Fruit fly (Drosophila melanogaster) whole organism, embryonic: ENCODE data around the gene Pdfr.

ENCODE experiments used
- B-H1 ChIP-seq: fragments of 200-800 bp; sonication (Bioruptor generic); IDR thresholded peaks from 3 replicates; pipeline ENCODE4 v1.3.6; 2022; ENCODE audit warnings: missing biosample characterization, missing genetic modification characterization
- CG10147 ChIP-seq: fragments of 200-800 bp; sonication (Bioruptor generic); optimal IDR thresholded peaks from 2 replicates; lab custom pipeline; 2019; ENCODE audit warnings: missing biosample characterization, mild to moderate bottlenecking, missing genetic modification characterization, moderate library complexity
- CG10274 ChIP-seq: fragments of 200-800 bp; sonication (Bioruptor generic); optimal IDR thresholded peaks from 3 replicates; lab custom pipeline; 2017; ENCODE audit warnings: missing biosample characterization, mild to moderate bottlenecking, missing genetic modification characterization
- CG13424 ChIP-seq: fragments of 200-800 bp; sonication (Bioruptor generic); optimal IDR thresholded peaks from 2 replicates; lab custom pipeline; 2019; ENCODE audit warnings: missing biosample characterization, mild to moderate bottlenecking, missing genetic modification characterization, moderate library complexity
- CG15011 ChIP-seq: fragments of 200-800 bp; sonication (Bioruptor generic); optimal IDR thresholded peaks from 3 replicates; lab custom pipeline; 2018; ENCODE audit warnings: missing biosample characterization, mild to moderate bottlenecking, missing genetic modification characterization
- CG15479 ChIP-seq: fragments of 200-800 bp; sonication (Bioruptor generic); optimal IDR thresholded peaks from 3 replicates; lab custom pipeline; 2019; ENCODE audit warnings: missing biosample characterization, mild to moderate bottlenecking, missing genetic modification characterization, moderate library complexity
- CG17385 ChIP-seq: fragments of 200-800 bp; sonication (Bioruptor generic); optimal IDR thresholded peaks from 3 replicates; lab custom pipeline; 2018; ENCODE audit warnings: missing biosample characterization, mild to moderate bottlenecking, missing genetic modification characterization
- CG17568 ChIP-seq: fragments of 200-800 bp; sonication (Bioruptor generic); optimal IDR thresholded peaks from 2 replicates; lab custom pipeline; 2018; ENCODE audit warnings: missing biosample characterization, mild to moderate bottlenecking, missing genetic modification characterization, moderate library complexity
- CG18599 ChIP-seq: fragments of 200-800 bp; sonication (Bioruptor generic); optimal IDR thresholded peaks from 3 replicates; lab custom pipeline; 2017; ENCODE audit warnings: missing biosample characterization, missing genetic modification characterization, mild to moderate bottlenecking, moderate library complexity, missing genetic modification reagents
- CG2120 ChIP-seq: fragments of 200-800 bp; sonication (Bioruptor generic); optimal IDR thresholded peaks from 3 replicates; lab custom pipeline; 2016; ENCODE audit warnings: missing biosample characterization, missing genetic modification characterization
- CG31388 ChIP-seq: fragments of 200-800 bp; sonication (Bioruptor generic); optimal IDR thresholded peaks from 2 replicates; lab custom pipeline; 2016; ENCODE audit warnings: missing biosample characterization, missing genetic modification characterization
- CG31441 ChIP-seq: fragments of 200-800 bp; sonication (Bioruptor generic); IDR thresholded peaks from 2 replicates; pipeline ENCODE4 v1.3.6; 2022; ENCODE audit warnings: missing biosample characterization, missing genetic modification characterization
- CG3407 ChIP-seq: fragments of 200-800 bp; sonication (Bioruptor generic); optimal IDR thresholded peaks from 2 replicates; lab custom pipeline; 2018; ENCODE audit warnings: missing biosample characterization, mild to moderate bottlenecking, missing genetic modification characterization
- CG4360 ChIP-seq: fragments of 200-800 bp; sonication (Bioruptor generic); IDR thresholded peaks from 2 replicates; pipeline ENCODE4 v1.3.6; 2022; ENCODE audit warnings: missing biosample characterization, missing genetic modification characterization
- CG4424 ChIP-seq: fragments of 200-800 bp; sonication (Bioruptor generic); optimal IDR thresholded peaks from 3 replicates; lab custom pipeline; 2016; ENCODE audit warnings: missing biosample characterization, missing genetic modification characterization
- CG6765 ChIP-seq: fragments of 200-800 bp; sonication (Bioruptor generic); optimal IDR thresholded peaks from 3 replicates; lab custom pipeline; 2017; ENCODE audit warnings: missing biosample characterization, mild to moderate bottlenecking, missing genetic modification characterization
- CG7556 ChIP-seq: fragments of 200-800 bp; sonication (Bioruptor generic); optimal IDR thresholded peaks from 2 replicates; lab custom pipeline; 2017; ENCODE audit warnings: missing biosample characterization, mild to moderate bottlenecking, missing genetic modification characterization
- CG7745 ChIP-seq: fragments of 200-800 bp; sonication (Bioruptor generic); optimal IDR thresholded peaks from 2 replicates; lab custom pipeline; 2018; ENCODE audit warnings: missing biosample characterization, mild to moderate bottlenecking, missing genetic modification characterization, moderate library complexity
- CG8924 ChIP-seq: fragments of 200-800 bp; optimal IDR thresholded peaks from 3 replicates; lab custom pipeline; 2019; ENCODE audit warnings: missing biosample characterization, mild to moderate bottlenecking, missing genetic modification characterization, moderate library complexity
- CG9817 ChIP-seq: fragments of 200-800 bp; sonication (Bioruptor generic); optimal IDR thresholded peaks from 2 replicates; lab custom pipeline; 2018; ENCODE audit warnings: missing biosample characterization, mild to moderate bottlenecking, missing genetic modification characterization, moderate library complexity
- CHES-1-like ChIP-seq: fragments of 200-800 bp; sonication (Bioruptor generic); optimal IDR thresholded peaks from 2 replicates; lab custom pipeline; 2016; ENCODE audit warnings: missing biosample characterization, missing genetic modification characterization
- Gsc ChIP-seq: fragments of 200-800 bp; sonication (Bioruptor generic); IDR thresholded peaks from 2 replicates; pipeline ENCODE4 v1.3.6; 2022; ENCODE audit warnings: missing biosample characterization, missing genetic modification characterization
- HLH54F ChIP-seq: fragments of 200-800 bp; sonication (Bioruptor generic); optimal IDR thresholded peaks from 3 replicates; lab custom pipeline; 2016; ENCODE audit warnings: missing biosample characterization, missing genetic modification characterization
- Hand ChIP-seq: fragments of 200-800 bp; sonication (Bioruptor generic); optimal IDR thresholded peaks from 2 replicates; lab custom pipeline; 2017; ENCODE audit warnings: mild to moderate bottlenecking, missing biosample characterization, missing genetic modification reagents, missing genetic modification characterization
- Jarid2 ChIP-seq: fragments of 200-800 bp; sonication (Bioruptor generic); optimal IDR thresholded peaks from 3 replicates; lab custom pipeline; 2017; ENCODE audit warnings: mild to moderate bottlenecking, missing biosample characterization, missing genetic modification reagents, missing genetic modification characterization
- Kr ChIP-seq: fragments of 200-800 bp; sonication (Bioruptor generic); optimal IDR thresholded peaks from 2 replicates; lab custom pipeline; 2017; ENCODE audit warnings: missing biosample characterization, mild to moderate bottlenecking, missing genetic modification characterization
- NK7.1 ChIP-seq: fragments of 200-800 bp; sonication (Bioruptor generic); optimal IDR thresholded peaks from 3 replicates; lab custom pipeline; 2016; ENCODE audit warnings: missing biosample characterization, missing genetic modification characterization
- Rfx ChIP-seq: fragments of 200-800 bp; sonication (Bioruptor generic); IDR thresholded peaks from 2 replicates; pipeline ENCODE4 v1.3.6; 2022; ENCODE audit warnings: missing biosample characterization, missing genetic modification characterization
- ac ChIP-seq: fragments of 200-800 bp; sonication (Bioruptor generic); optimal IDR thresholded peaks from 3 replicates; lab custom pipeline; 2017; ENCODE audit warnings: missing biosample characterization, mild to moderate bottlenecking, missing genetic modification characterization
- cas ChIP-seq: fragments of 200-800 bp; sonication (Bioruptor generic); IDR thresholded peaks from 2 replicates; pipeline ENCODE4 v1.3.6; 2022; ENCODE audit warnings: missing biosample characterization, missing genetic modification characterization
- chinmo ChIP-seq: fragments of 200-800 bp; sonication (Bioruptor generic); IDR thresholded peaks from 4 replicates; pipeline ENCODE4 v1.3.6; 2022; ENCODE audit warnings: missing biosample characterization, missing genetic modification characterization; ENCODE audit not compliant: partially characterized antibody
- corto ChIP-seq: fragments of 200-800 bp; sonication (Bioruptor generic); optimal IDR thresholded peaks from 2 replicates; lab custom pipeline; 2016; ENCODE audit warnings: missing biosample characterization, mild to moderate bottlenecking, missing genetic modification characterization, moderate library complexity
- cwo ChIP-seq: fragments of 200-800 bp; sonication (Bioruptor generic); optimal IDR thresholded peaks from 3 replicates; lab custom pipeline; 2017; ENCODE audit warnings: missing biosample characterization, missing genetic modification characterization, mild to moderate bottlenecking, moderate library complexity, missing genetic modification reagents
- disco-r ChIP-seq: fragments of 200-800 bp; sonication (Bioruptor generic); optimal IDR thresholded peaks from 2 replicates; lab custom pipeline; 2016; ENCODE audit warnings: missing biosample characterization, missing genetic modification characterization
- dmrt99B ChIP-seq: fragments of 200-800 bp; sonication (Bioruptor generic); optimal IDR thresholded peaks from 2 replicates; lab custom pipeline; 2018; ENCODE audit warnings: missing biosample characterization, mild to moderate bottlenecking, missing genetic modification characterization, moderate library complexity
- dpn ChIP-seq, 2 experiments: fragments of 200-800 bp; sonication (Bioruptor generic); optimal IDR thresholded peaks; 3 replicates each; lab custom pipeline; 2016; ENCODE audit warnings: missing biosample characterization in 2 of 2, missing genetic modification characterization in 2 of 2
- fd96Cb ChIP-seq: fragments of 200-800 bp; sonication (Bioruptor generic); optimal IDR thresholded peaks from 2 replicates; lab custom pipeline; 2018; ENCODE audit warnings: missing biosample characterization, mild to moderate bottlenecking, missing genetic modification characterization, moderate library complexity
- gro ChIP-seq: fragments of 200-800 bp; sonication (Bioruptor generic); optimal IDR thresholded peaks from 2 replicates; lab custom pipeline; 2016; ENCODE audit warnings: missing biosample characterization, missing genetic modification characterization
- nom ChIP-seq: fragments of 200-800 bp; sonication (Bioruptor generic); optimal IDR thresholded peaks from 2 replicates; lab custom pipeline; 2017; ENCODE audit warnings: missing biosample characterization, missing genetic modification characterization, mild to moderate bottlenecking, moderate library complexity, missing genetic modification reagents
- pan ChIP-seq, 4 experiments: fragments of >200 bp in 3 of 4; fragments of 200-800 bp in 1 of 4; sonication (Bioruptor generic) in 1 of 4; optimal IDR thresholded peaks in 3 of 4; IDR thresholded peaks in 1 of 4; 2 replicates each; pipeline versions ENCODE4 v1.3.6 to Lab custom; 2017 to 2022; ENCODE audit warnings: missing biosample characterization in 2 of 4, missing genetic modification characterization in 2 of 4, mixed read lengths in 1 of 4
- phol ChIP-seq: fragments of 200-800 bp; sonication (Bioruptor generic); optimal IDR thresholded peaks from 3 replicates; lab custom pipeline; 2018; ENCODE audit warnings: missing biosample characterization, mild to moderate bottlenecking, missing genetic modification characterization, moderate library complexity
- prd ChIP-seq, 3 experiments: fragments of >200 bp in 2 of 3; fragments of 200-800 bp in 1 of 3; sonication (Bioruptor generic) in 1 of 3; optimal IDR thresholded peaks in 2 of 3; IDR thresholded peaks in 1 of 3; 2 replicates in 2 of 3; 3 replicates in 1 of 3; pipeline versions ENCODE4 v1.3.6 to Lab custom; 2017 to 2022; ENCODE audit warnings: missing biosample characterization in 1 of 3, missing genetic modification characterization in 1 of 3
- row ChIP-seq: fragments of 200-800 bp; sonication (Bioruptor generic); IDR thresholded peaks from 3 replicates; pipeline ENCODE4 v1.3.6; 2022; ENCODE audit warnings: missing biosample characterization, missing genetic modification characterization
- seq ChIP-seq: fragments of 200-800 bp; sonication (Bioruptor generic); IDR thresholded peaks from 2 replicates; pipeline ENCODE4 v1.3.6; 2022; ENCODE audit warnings: missing biosample characterization, missing genetic modification characterization
- sisA ChIP-seq: fragments of 200-800 bp; sonication (Bioruptor generic); IDR thresholded peaks from 2 replicates; pipeline ENCODE4 v1.3.6; 2022; ENCODE audit warnings: missing biosample characterization, missing genetic modification characterization
- sr ChIP-seq: fragments of 200-800 bp; sonication (Bioruptor generic); IDR thresholded peaks from 3 replicates; pipeline ENCODE4 v1.3.6; 2022; ENCODE audit warnings: missing biosample characterization, missing genetic modification characterization
- twi ChIP-seq: fragments of 200-800 bp; optimal IDR thresholded peaks from 2 replicates; lab custom pipeline; 2019; ENCODE audit warnings: missing biosample characterization, mild to moderate bottlenecking, missing genetic modification characterization, moderate library complexity
- zf30C ChIP-seq: fragments of 200-800 bp; sonication (Bioruptor generic); optimal IDR thresholded peaks from 3 replicates; lab custom pipeline; 2018; ENCODE audit warnings: missing biosample characterization, mild to moderate bottlenecking, missing genetic modification characterization

Gene Pdfr

dm6 chrX:2591315-2591999 lies 39.5 kb downstream of the Pdfr start (continued):
- peak; percentile 22 for TF ChIP-seq CG10274
- peak; percentile 43 for TF ChIP-seq Hand
- no peak for TF ChIP-seq chinmo
- peak; percentile 23 for TF ChIP-seq CHES-1-like
- peak; percentile 28 for TF ChIP-seq CG9817
- TF ChIP-seq Kr (GFP tag; lab: Kevin White, UChicago): no peak
- TF ChIP-seq fd96Cb (tag; lab: Kevin White, UChicago): no peak
- no peak for TF ChIP-seq pan (optimal IDR thresholded peaks at IDR 0.05; lab: Kevin White, UChicago)
- no peak for TF ChIP-seq pan (GFP tag; optimal IDR thresholded peaks at IDR 0.05 in 1 of 2, IDR thresholded peaks at IDR 0.05 in 1 of 2)
- no peak for TF ChIP-seq sr (GFP tag; lab: Robert Waterston, UW)
- no peak for TF ChIP-seq CG4424 (GFP tag; lab: Kevin White, UChicago)
- no peak for TF ChIP-seq disco-r
- no peak for TF ChIP-seq CG15479
- no peak for TF ChIP-seq B-H1 (GFP tag; lab: Robert Waterston, UW)
- peak; percentile 34 for TF ChIP-seq CG13424 (tag; lab: Kevin White, UChicago)
- peak; percentile 16 for TF ChIP-seq CG15011 (GFP tag; lab: Kevin White, UChicago)
- no peak for TF ChIP-seq sisA
- TF ChIP-seq CG4360 (GFP tag; lab: Robert Waterston, UW): no peak
- TF ChIP-seq NK7.1: no peak
- TF ChIP-seq phol (tag; lab: Kevin White, UChicago): peak; percentile 6
- TF ChIP-seq Jarid2 (GFP tag; lab: Kevin White, UChicago): no peak
- TF ChIP-seq CG17385 (GFP tag; lab: Kevin White, UChicago): peak; percentile 33
- no peak for TF ChIP-seq HLH54F (GFP tag; lab: Kevin White, UChicago)
- peak; percentile 73 for TF ChIP-seq CG18599 (GFP tag; lab: Kevin White, UChicago)
- no peak for TF ChIP-seq prd (optimal IDR thresholded peaks at IDR 0.05; lab: Kevin White, UChicago)
- TF ChIP-seq prd (GFP tag; IDR thresholded peaks at IDR 0.05; lab: Robert Waterston, UW): peak; percentile 33; the same call in 1 of the 3 replicates
- TF ChIP-seq twi: no peak
- TF ChIP-seq CG17568 (GFP tag; lab: Kevin White, UChicago): no peak
- no peak for TF ChIP-seq CG10147 (GFP tag; lab: Kevin White, UChicago)
- peak; percentile 21; the same call in 1 of the 2 replicates for TF ChIP-seq Rfx (GFP tag; lab: Robert Waterston, UW)
- TF ChIP-seq ac (GFP tag; lab: Kevin White, UChicago): no peak
- TF ChIP-seq zf30C (GFP tag; lab: Kevin White, UChicago): peak; percentile 26
- peak; percentile 63 for TF ChIP-seq CG2120 (GFP tag; lab: Kevin White, UChicago)
- peak; percentile 37 for TF ChIP-seq CG8924
- peak; percentile 7 for TF ChIP-seq cwo (GFP tag; lab: Kevin White, UChicago)
- peak; percentile 36 for TF ChIP-seq dmrt99B
- TF ChIP-seq cas (GFP tag; lab: Robert Waterston, UW): no peak
- TF ChIP-seq CG31388 (GFP tag; lab: Kevin White, UChicago): no peak
- peak; percentile 59 for TF ChIP-seq CG7556 (GFP tag; lab: Kevin White, UChicago)
- no peak for TF ChIP-seq CG31441 (GFP tag; lab: Robert Waterston, UW)
- no peak for TF ChIP-seq Gsc (GFP tag; lab: Robert Waterston, UW)
- TF ChIP-seq seq (GFP tag; lab: Robert Waterston, UW): peak; percentile 15; the same call in 1 of the 2 replicates
- TF ChIP-seq CG6765 (GFP tag; lab: Kevin White, UChicago): peak; percentile 6
- TF ChIP-seq row: peak; percentile 53; the same call in 2 of the 3 replicates
- no peak for TF ChIP-seq CG3407 (GFP tag; lab: Kevin White, UChicago)
- TF ChIP-seq gro (GFP tag; lab: Kevin White, UChicago): no peak
- TF ChIP-seq dpn (GFP tag; optimal IDR thresholded peaks at IDR 0.05; lab: Kevin White, UChicago): peak; percentile 9 to 37
- TF ChIP-seq corto (GFP tag; lab: Kevin White, UChicago): peak; percentile 34
- no peak for TF ChIP-seq CG7745 (tag; lab: Kevin White, UChicago)
- no peak for TF ChIP-seq nom
